Worm (Caenorhabditis elegans): ENCODE measurements around the gene T25B2.4.

DNA sequence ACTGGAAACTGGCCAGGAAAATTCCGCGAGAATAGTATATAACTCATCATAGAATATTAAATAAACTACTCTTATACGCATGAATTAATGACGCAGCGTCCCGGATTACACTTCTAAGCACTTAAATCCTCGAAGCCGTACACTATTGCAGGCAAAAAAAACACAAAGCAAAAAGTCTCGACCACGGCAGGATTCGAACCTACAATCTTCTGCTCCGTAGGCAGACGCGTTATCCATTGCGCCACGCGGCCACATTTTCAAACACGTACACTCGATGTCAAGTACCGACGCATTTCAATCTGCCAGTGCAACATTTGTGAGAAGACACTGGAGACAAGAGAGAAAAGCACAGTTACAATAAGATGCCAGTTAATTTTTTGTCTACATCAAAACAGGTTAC, 41.8 kb downstream of the T25B2.4 start:
- TF ChIP-seq nhr-12 (tag; optimal IDR thresholded peaks at IDR 0.05) (no peak), nhr-76 (tag; optimal IDR thresholded peaks at IDR 0.05) (no peak), lin-13 (tag; optimal IDR thresholded peaks at IDR 0.05) (peak; percentile 21), unc-62 (GFP tag; optimal IDR thresholded peaks at IDR 0.05) (no peak), mep-1 (tag; optimal IDR thresholded peaks at IDR 0.05) (peak; percentile 18), M03D4.4 (tag; optimal IDR thresholded peaks at IDR 0.05) (peak; percentile 55)
